Worm (Caenorhabditis elegans) whole organism, midembryonic: ENCODE results near the gene C08F11.13.

Source experiments
- T22C8.4 ChIP-seq: fragments of 200-800 bp; sonication (Bioruptor generic); IDR thresholded peaks from 2 replicates; pipeline ENCODE4 v1.3.6; 2022; ENCODE audit warnings: missing genetic modification characterization, missing compliant biosample characterization
- cog-1 ChIP-seq: sonication (generic microtip); optimal IDR thresholded peaks from 2 replicates; lab custom pipeline; 2016; ENCODE audit warnings: missing genetic modification characterization, missing compliant biosample characterization
- flt-1 ChIP-seq: fragments of 200-800 bp; sonication (Bioruptor generic); IDR thresholded peaks from 2 replicates; pipeline ENCODE4 v1.3.6; 2022; ENCODE audit warnings: missing genetic modification characterization, missing compliant biosample characterization
- ref-1 ChIP-seq: fragments of 200-800 bp; sonication (Bioruptor generic); conservative IDR thresholded peaks from 2 replicates; pipeline ENCODE4 v1.3.6; 2022; ENCODE audit warnings: missing genetic modification reagents, missing genetic modification characterization, missing compliant biosample characterization
- tab-1 ChIP-seq: fragments of 200-800 bp; sonication (Bioruptor generic); IDR thresholded peaks from 2 replicates; pipeline ENCODE4 v1.3.6; 2022; ENCODE audit warnings: missing genetic modification characterization, missing compliant biosample characterization
- ztf-23 ChIP-seq: fragments of 200-800 bp; sonication (Bioruptor generic); IDR thresholded peaks from 2 replicates; pipeline ENCODE4 v1.3.6; 2022; ENCODE audit warnings: missing genetic modification reagents, missing genetic modification characterization, missing compliant biosample characterization
- ztf-29 ChIP-seq: fragments of 200-800 bp; sonication (Bioruptor generic); IDR thresholded peaks from 2 replicates; pipeline ENCODE4 v1.3.6; 2022; ENCODE audit warnings: missing genetic modification reagents, missing genetic modification characterization, missing compliant biosample characterization

- TF ChIP-seq tab-1 (GFP tag; lab: Robert Waterston, UW) (no peak), flt-1 (GFP tag; lab: Robert Waterston, UW) (no peak), cog-1 (no peak), ref-1 (no peak), T22C8.4 (no peak), ztf-23 (no peak), ztf-29 (GFP tag; lab: Robert Waterston, UW) (no peak)
Measured at ce11 chrIV:13584646-13585045, 25.0 kb downstream of the C08F11.13 start, which contains the start of gene sru-11.
